Worm (Caenorhabditis elegans) whole organism, mixed stage, embryonic: ENCODE results near the gene tag-273.
A peak's percentile ranks its signal among the peaks of the same experiment; 100 is the strongest.

Source experiments
- M03D4.4 ChIP-seq: sonication (generic microtip); optimal IDR thresholded peaks from 2 replicates; lab custom pipeline; 2017; ENCODE audit warnings: mild to moderate bottlenecking, missing genetic modification characterization, missing compliant biosample characterization
- bed-3 ChIP-seq: fragments of 200-800 bp; sonication (Bioruptor generic); optimal IDR thresholded peaks from 3 replicates; lab custom pipeline; 2018; ENCODE audit warnings: mild to moderate bottlenecking, missing genetic modification characterization, moderate library complexity, missing compliant biosample characterization
- blmp-1 ChIP-seq: fragments of 150-350 bp; optimal IDR thresholded peaks from 2 replicates; lab custom pipeline; 2014; ENCODE audit warnings: missing biosample characterization, missing genetic modification characterization
- ceh-39 ChIP-seq: fragments of 150-350 bp; optimal IDR thresholded peaks from 2 replicates; lab custom pipeline; 2014; ENCODE audit warnings: missing biosample characterization, missing genetic modification characterization
- ceh-43 ChIP-seq: fragments of 200-800 bp; sonication (Bioruptor generic); optimal IDR thresholded peaks from 2 replicates; lab custom pipeline; 2018; ENCODE audit warnings: mild to moderate bottlenecking, missing genetic modification characterization, moderate library complexity, missing compliant biosample characterization
- ceh-83 ChIP-seq: fragments of 200-800 bp; sonication (Bioruptor generic); optimal IDR thresholded peaks from 2 replicates; lab custom pipeline; 2018; ENCODE audit warnings: mild to moderate bottlenecking, missing genetic modification characterization, missing compliant biosample characterization
- ces-1 ChIP-seq: fragments of 150-350 bp; optimal IDR thresholded peaks from 2 replicates; lab custom pipeline; 2014; ENCODE audit warnings: missing biosample characterization, missing genetic modification reagents, missing genetic modification characterization
- cnd-1 ChIP-seq: fragments of 200-800 bp; sonication (Bioruptor generic); optimal IDR thresholded peaks from 2 replicates; lab custom pipeline; 2018; ENCODE audit warnings: mild to moderate bottlenecking, missing genetic modification characterization, missing compliant biosample characterization
- drap-1 ChIP-seq: fragments of 200-800 bp; sonication (Bioruptor generic); optimal IDR thresholded peaks from 3 replicates; lab custom pipeline; 2018; ENCODE audit warnings: mild to moderate bottlenecking, missing genetic modification characterization, missing compliant biosample characterization
- elt-1 ChIP-seq: sonication (generic microtip); optimal IDR thresholded peaks from 2 replicates; lab custom pipeline; 2017; ENCODE audit warnings: missing genetic modification characterization, mild to moderate bottlenecking, missing compliant biosample characterization, antibody characterized with exemption, moderate library complexity, borderline replicate concordance; ENCODE audit not compliant: insufficient read depth
- elt-3 ChIP-seq: fragments of 150-350 bp; optimal IDR thresholded peaks from 2 replicates; lab custom pipeline; 2014; ENCODE audit warnings: missing biosample characterization, missing genetic modification characterization
- flh-1 ChIP-seq: fragments of 200-800 bp; sonication (Bioruptor generic); optimal IDR thresholded peaks from 2 replicates; lab custom pipeline; 2018; ENCODE audit warnings: mild to moderate bottlenecking, missing genetic modification characterization, moderate library complexity, missing compliant biosample characterization
- ham-2 ChIP-seq: fragments of 200-800 bp; sonication (Bioruptor generic); optimal IDR thresholded peaks from 2 replicates; lab custom pipeline; 2018; ENCODE audit warnings: mild to moderate bottlenecking, missing genetic modification characterization, missing compliant biosample characterization
- hlh-1 ChIP-seq: fragments of 150-350 bp; optimal IDR thresholded peaks from 2 replicates; lab custom pipeline; 2014; ENCODE audit warnings: missing biosample characterization, missing genetic modification reagents, missing genetic modification characterization
- lin-13 ChIP-seq: fragments of 150-350 bp; optimal IDR thresholded peaks from 2 replicates; lab custom pipeline; 2014; ENCODE audit warnings: missing biosample characterization, missing genetic modification characterization
- lin-32 ChIP-seq: fragments of 200-800 bp; sonication (Bioruptor generic); optimal IDR thresholded peaks from 2 replicates; lab custom pipeline; 2018; ENCODE audit warnings: mild to moderate bottlenecking, missing genetic modification characterization, missing compliant biosample characterization
- lsy-2 ChIP-seq: fragments of 150-350 bp; optimal IDR thresholded peaks from 2 replicates; lab custom pipeline; 2014; ENCODE audit warnings: missing biosample characterization, missing genetic modification characterization
- mab-5 ChIP-seq: fragments of 150-350 bp; optimal IDR thresholded peaks from 2 replicates; lab custom pipeline; 2014; ENCODE audit warnings: missing biosample characterization, missing genetic modification characterization
- mep-1 ChIP-seq: fragments of 150-350 bp; optimal IDR thresholded peaks from 2 replicates; lab custom pipeline; 2017; ENCODE audit warnings: missing biosample characterization, missing genetic modification reagents, missing genetic modification characterization, inconsistent platforms
- mls-2 ChIP-seq: sonication (generic microtip); optimal IDR thresholded peaks from 2 replicates; lab custom pipeline; 2016; ENCODE audit warnings: mild to moderate bottlenecking, missing genetic modification characterization, moderate library complexity, missing compliant biosample characterization
- nhr-12 ChIP-seq: fragments of 150-350 bp; optimal IDR thresholded peaks from 2 replicates; lab custom pipeline; 2014; ENCODE audit warnings: missing biosample characterization, missing genetic modification characterization
- nhr-2 ChIP-seq: fragments of 150-350 bp; optimal IDR thresholded peaks from 2 replicates; lab custom pipeline; 2014; ENCODE audit warnings: missing biosample characterization, missing genetic modification characterization
- nhr-237 ChIP-seq: fragments of 150-350 bp; optimal IDR thresholded peaks from 2 replicates; lab custom pipeline; 2014; ENCODE audit warnings: missing biosample characterization, missing genetic modification characterization
- nhr-28 ChIP-seq: fragments of 150-350 bp; optimal IDR thresholded peaks from 2 replicates; lab custom pipeline; 2014; ENCODE audit warnings: missing biosample characterization, missing genetic modification characterization
- nhr-76 ChIP-seq: sonication (generic microtip); optimal IDR thresholded peaks from 2 replicates; lab custom pipeline; 2017; ENCODE audit warnings: missing biosample characterization, missing genetic modification characterization
- pha-4 ChIP-seq: fragments of 150-350 bp; optimal IDR thresholded peaks from 2 replicates; lab custom pipeline; 2018; ENCODE audit warnings: missing biosample characterization, missing genetic modification reagents, missing genetic modification characterization
- sem-2 ChIP-seq: fragments of 200-800 bp; sonication (Bioruptor generic); optimal IDR thresholded peaks from 2 replicates; lab custom pipeline; 2018; ENCODE audit warnings: mild to moderate bottlenecking, missing genetic modification characterization, missing compliant biosample characterization
- snpc-4 ChIP-seq: fragments of 150-350 bp; optimal IDR thresholded peaks from 2 replicates; lab custom pipeline; 2014; ENCODE audit warnings: missing biosample characterization, missing genetic modification characterization
- sptf-1 ChIP-seq: sonication (generic microtip); optimal IDR thresholded peaks from 2 replicates; lab custom pipeline; 2017; ENCODE audit warnings: mild to moderate bottlenecking, missing genetic modification characterization, moderate library complexity, missing compliant biosample characterization
- tbx-8 ChIP-seq: fragments of 200-800 bp; sonication (Bioruptor generic); optimal IDR thresholded peaks from 2 replicates; lab custom pipeline; 2018; ENCODE audit warnings: mild to moderate bottlenecking, missing genetic modification characterization, moderate library complexity, missing compliant biosample characterization
- unc-120 ChIP-seq: sonication (generic microtip); optimal IDR thresholded peaks from 2 replicates; lab custom pipeline; 2017; ENCODE audit warnings: missing genetic modification characterization, missing compliant biosample characterization; ENCODE audit not compliant: poor library complexity, severe bottlenecking
- unc-39 ChIP-seq: fragments of 150-350 bp; optimal IDR thresholded peaks from 2 replicates; lab custom pipeline; 2014; ENCODE audit warnings: missing biosample characterization, missing genetic modification characterization
- unc-62 ChIP-seq: fragments of 150-350 bp; optimal IDR thresholded peaks from 2 replicates; lab custom pipeline; 2014; ENCODE audit warnings: missing biosample characterization, missing genetic modification reagents, missing genetic modification characterization
- zip-8 ChIP-seq: fragments of 150-350 bp; optimal IDR thresholded peaks from 2 replicates; lab custom pipeline; 2014; ENCODE audit warnings: missing biosample characterization, missing genetic modification characterization
- ztf-11 ChIP-seq: fragments of 150-350 bp; optimal IDR thresholded peaks from 2 replicates; lab custom pipeline; 2014; ENCODE audit warnings: missing biosample characterization, missing genetic modification characterization

Gene tag-273

DNA sequence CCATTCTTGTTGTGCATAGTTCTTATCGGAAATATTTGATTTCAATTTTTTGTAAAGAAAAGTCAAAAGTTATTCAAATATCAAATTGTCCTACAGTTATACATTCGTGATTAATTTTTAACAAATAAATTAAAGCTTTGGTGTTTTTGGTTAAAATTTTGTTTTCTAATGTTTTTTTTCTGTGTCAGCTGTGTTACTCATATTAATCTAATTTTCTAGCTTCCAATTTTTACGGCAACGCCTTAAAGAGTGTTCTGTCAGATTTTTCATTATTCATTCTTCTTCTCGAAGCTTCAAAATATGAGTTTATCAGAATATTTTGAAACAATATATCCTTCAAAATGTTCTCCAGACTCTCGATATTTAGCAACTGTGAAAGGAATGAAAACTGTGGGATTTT lies 18.6 kb upstream of the tag-273 start, which contains the start of gene srh-63:
Gene srh-63 (plus strand): TSS at position 301 of the 400 bp plus-strand sequence.
- no peak for TF ChIP-seq nhr-237

DNA sequence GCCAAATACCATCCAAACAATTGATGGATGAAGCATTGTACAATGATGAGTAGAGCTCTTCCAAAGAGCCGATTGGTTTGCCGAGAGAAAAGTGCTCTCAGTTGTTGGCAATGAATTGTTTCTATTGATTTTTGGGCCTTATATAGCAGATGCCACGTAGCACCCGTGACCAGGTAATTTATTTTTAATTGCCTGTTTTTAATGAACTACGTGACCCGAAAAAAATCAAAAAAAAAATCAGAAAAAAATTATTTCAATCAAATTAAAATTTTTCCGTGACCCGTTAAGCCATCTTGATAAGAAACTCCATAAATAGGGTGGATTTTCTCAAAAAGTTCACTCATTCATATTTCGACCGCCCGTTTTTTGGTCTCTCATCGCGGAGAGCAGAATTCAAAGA lies 14.5 kb upstream of the tag-273 start, which contains the start of the genes Y57G11A.2 and T27E7.1:
Gene Y57G11A.2 (minus strand): TSS at position 101 of the 400 bp plus-strand sequence.
Gene T27E7.1 (plus strand): TSS at position 337 of the 400 bp plus-strand sequence.
- TF ChIP-seq nhr-12 (tag; lab: Kevin White, UChicago), result no peak
- TF ChIP-seq ceh-83 (GFP tag; lab: Kevin White, UChicago), result no peak
- no peak for TF ChIP-seq elt-3 (tag; lab: Kevin White, UChicago)
- no peak for TF ChIP-seq lin-32 (GFP tag; lab: Kevin White, UChicago)
- no peak for TF ChIP-seq mab-5
- TF ChIP-seq lsy-2 (tag; lab: Kevin White, UChicago), result no peak
- TF ChIP-seq ceh-43 (GFP tag; lab: Kevin White, UChicago), result no peak
- TF ChIP-seq unc-62 (GFP tag; lab: Kevin White, UChicago), result no peak
- TF ChIP-seq nhr-237, result no peak
- TF ChIP-seq hlh-1 (tag; lab: Kevin White, UChicago), result no peak
- TF ChIP-seq bed-3 (GFP tag; lab: Kevin White, UChicago), result no peak
- no peak for TF ChIP-seq pha-4 (tag; lab: Kevin White, UChicago)

DNA sequence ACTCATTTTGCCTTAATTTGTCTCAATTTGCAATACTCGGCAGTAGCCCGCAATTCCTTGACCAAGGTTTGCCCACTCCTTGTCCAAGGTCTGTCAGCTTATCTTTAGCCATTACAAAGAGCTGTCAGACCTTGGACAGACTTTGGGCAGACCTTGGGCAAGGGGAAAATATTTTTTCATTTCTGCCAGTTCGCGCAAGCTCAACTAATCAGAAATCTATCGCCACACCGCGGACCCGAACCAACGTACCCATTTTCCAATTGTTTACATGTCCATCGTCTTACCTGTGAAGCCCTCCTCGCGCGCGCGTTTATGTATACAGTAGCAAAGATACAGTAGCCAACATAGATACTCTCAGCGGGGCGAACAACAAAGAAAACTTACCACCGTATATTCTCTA lies 10.2 kb upstream of the tag-273 start:
- TF ChIP-seq unc-39 (no peak), mab-5 (no peak), cnd-1 (tag; lab: Kevin White, UChicago) (no peak), lin-13 (tag; lab: Kevin White, UChicago) (no peak)
- TF ChIP-seq, all 35 proteins: peak for 0

DNA sequence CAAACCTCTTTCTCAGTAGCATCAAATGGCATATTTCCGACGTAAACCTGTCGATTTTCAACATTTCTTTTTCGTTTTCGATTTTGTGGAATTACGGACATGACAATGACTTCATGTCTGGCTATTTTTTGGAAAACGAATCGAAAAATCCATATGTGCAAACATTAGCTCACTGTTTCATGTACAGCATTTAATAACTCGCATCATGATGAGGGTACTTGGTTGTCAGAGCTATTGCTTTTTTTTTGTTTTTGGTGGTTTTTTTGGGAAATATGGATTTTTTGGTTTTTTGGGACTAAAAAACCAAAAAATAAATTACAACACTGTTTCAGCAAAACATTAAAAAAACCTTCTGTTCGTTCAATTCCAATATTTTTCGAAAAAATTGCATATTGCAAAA lies 7.4 kb upstream of the tag-273 start, which contains the start of gene Y57G11A.5:
Gene Y57G11A.5 (minus strand): TSS at position 101 of the 400 bp plus-strand sequence.
- TF ChIP-seq blmp-1 (tag; lab: Kevin White, UChicago), result no peak
- TF ChIP-seq, all 35 proteins: peak for 0

DNA sequence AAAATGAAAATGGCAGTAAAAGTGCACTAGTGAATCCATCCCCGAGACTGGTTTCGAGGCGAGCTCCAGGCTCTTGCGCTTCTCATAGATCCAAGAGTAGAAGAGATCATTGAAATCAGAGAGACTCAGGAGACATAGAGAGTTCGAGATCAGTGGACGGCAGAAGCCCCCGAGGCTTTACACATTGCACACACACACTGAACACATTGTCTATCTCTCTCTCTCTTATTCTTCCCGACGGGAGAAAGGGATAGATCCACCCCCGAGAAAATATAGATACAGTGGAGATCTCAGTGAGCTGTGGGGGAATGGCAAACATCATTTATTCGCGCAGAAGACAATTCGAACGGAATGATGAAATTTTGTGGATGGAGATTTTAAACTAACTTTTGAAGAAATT lies 2.0 kb upstream of the tag-273 start:
- TF ChIP-seq mab-5 (no peak), ham-2 (GFP tag; lab: Kevin White, UChicago) (no peak), lin-13 (tag; lab: Kevin White, UChicago) (no peak), flh-1 (GFP tag; lab: Kevin White, UChicago) (no peak), unc-62 (GFP tag; lab: Kevin White, UChicago) (peak; percentile 36), hlh-1 (tag; lab: Kevin White, UChicago) (peak; percentile 71), elt-3 (tag; lab: Kevin White, UChicago) (no peak)

DNA sequence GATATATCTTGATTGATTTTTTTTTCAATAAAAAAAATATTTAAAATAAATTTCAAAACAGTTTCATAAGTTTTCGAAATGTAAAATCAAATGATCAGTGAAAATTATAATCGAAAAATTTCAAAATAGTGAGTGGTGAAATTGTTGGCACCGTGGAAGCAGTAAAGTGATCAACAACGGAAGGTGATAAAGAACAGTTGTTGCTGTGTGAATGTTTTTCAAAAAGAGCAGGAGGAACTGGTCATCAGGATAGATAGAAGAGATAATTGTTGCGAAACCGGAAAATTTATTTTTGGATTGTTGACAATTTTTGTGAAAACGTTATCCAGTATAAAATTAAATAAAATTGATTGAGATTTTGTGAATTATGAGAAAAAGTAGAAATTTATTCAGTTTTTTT lies 1.1 kb upstream of the tag-273 start:
- no peak for TF ChIP-seq ceh-39 (tag; lab: Kevin White, UChicago)
- no peak for TF ChIP-seq flh-1 (GFP tag; lab: Kevin White, UChicago)
- peak; percentile 54 for TF ChIP-seq hlh-1 (tag; lab: Kevin White, UChicago)

DNA sequence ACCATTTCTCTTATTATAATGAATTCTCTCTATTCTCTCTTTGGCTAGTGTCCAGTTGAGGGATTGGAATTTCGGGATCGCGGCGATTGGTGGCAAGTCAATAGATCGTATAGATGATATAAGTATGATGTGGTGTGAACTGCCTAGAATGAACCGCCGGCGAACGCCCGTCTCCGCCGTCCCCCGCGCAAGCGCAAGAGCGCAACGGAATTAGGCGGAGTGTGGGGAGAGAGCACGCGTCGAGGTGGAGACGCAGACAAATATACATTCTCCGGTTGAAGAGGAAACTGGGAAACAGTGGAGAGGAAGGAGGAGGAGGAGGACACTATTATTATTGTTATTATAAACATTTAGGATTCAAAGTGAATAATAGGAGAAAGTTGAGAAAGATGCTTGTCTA lies 8.5 kb downstream of the tag-273 start:
- TF ChIP-seq unc-120 (tag; lab: Kevin White, UChicago) (peak; percentile 17), sem-2 (GFP tag; lab: Kevin White, UChicago) (no peak), mep-1 (tag; lab: Kevin White, UChicago) (no peak), ceh-43 (GFP tag; lab: Kevin White, UChicago) (no peak), unc-62 (GFP tag; lab: Kevin White, UChicago) (no peak), mab-5 (no peak), lin-13 (tag; lab: Kevin White, UChicago) (no peak), nhr-76 (tag; lab: Kevin White, UChicago) (no peak), sptf-1 (tag; lab: Kevin White, UChicago) (peak; percentile 43), unc-39 (no peak), pha-4 (tag; lab: Kevin White, UChicago) (peak; percentile 23), ceh-83 (GFP tag; lab: Kevin White, UChicago) (no peak), ces-1 (GFP tag; lab: Kevin White, UChicago) (peak; percentile 29), bed-3 (GFP tag; lab: Kevin White, UChicago) (no peak), lsy-2 (tag; lab: Kevin White, UChicago) (no peak), elt-1 (tag; lab: Kevin White, UChicago) (no peak), tbx-8 (no peak), nhr-2 (tag; lab: Kevin White, UChicago) (no peak), ceh-39 (tag; lab: Kevin White, UChicago) (no peak), M03D4.4 (no peak), ztf-11 (no peak), nhr-28 (tag; lab: Kevin White, UChicago) (no peak), snpc-4 (tag; lab: Kevin White, UChicago) (no peak), elt-3 (tag; lab: Kevin White, UChicago) (no peak), blmp-1 (tag; lab: Kevin White, UChicago) (peak; percentile 36), lin-32 (GFP tag; lab: Kevin White, UChicago) (no peak), flh-1 (GFP tag; lab: Kevin White, UChicago) (no peak), hlh-1 (tag; lab: Kevin White, UChicago) (no peak), mls-2 (tag; lab: Kevin White, UChicago) (peak; percentile 45), cnd-1 (tag; lab: Kevin White, UChicago) (no peak), zip-8 (tag; lab: Kevin White, UChicago) (no peak), nhr-12 (tag; lab: Kevin White, UChicago) (no peak), drap-1 (GFP tag; lab: Kevin White, UChicago) (no peak)
